Worm (Caenorhabditis elegans) whole organism, young adult: ENCODE data around the gene lgc-7.

Source experiments
- F57A8.1 ChIP-seq: fragments of 200-800 bp; sonication (Bioruptor generic); optimal IDR thresholded peaks from 2 replicates; lab custom pipeline; 2018; ENCODE audit warnings: mild to moderate bottlenecking, missing genetic modification characterization, moderate library complexity, missing compliant biosample characterization
- T26A5.8 ChIP-seq: sonication (generic microtip); optimal IDR thresholded peaks from 2 replicates; lab custom pipeline; 2016; ENCODE audit warnings: missing genetic modification characterization, missing compliant biosample characterization
- ama-1 ChIP-seq, 3 experiments: fragments of 150-350 bp in 1 of 3; sonication (generic microtip) in 2 of 3; optimal IDR thresholded peaks; 2 replicates each; lab custom pipeline; 2014 to 2018; ENCODE audit warnings: missing biosample characterization in 2 of 3, missing genetic modification characterization in 2 of 3, missing genetic modification reagents in 2 of 3
- athp-1 ChIP-seq: sonication (generic microtip); optimal IDR thresholded peaks from 2 replicates; lab custom pipeline; 2017; ENCODE audit warnings: mild to moderate bottlenecking, missing genetic modification characterization, missing compliant biosample characterization
- attf-5 ChIP-seq: fragments of 200-800 bp; sonication (Bioruptor generic); optimal IDR thresholded peaks from 2 replicates; lab custom pipeline; 2018; ENCODE audit warnings: mild to moderate bottlenecking, missing genetic modification characterization, missing compliant biosample characterization
- egrh-3 ChIP-seq: fragments of 200-800 bp; sonication (Bioruptor generic); IDR thresholded peaks from 2 replicates; pipeline ENCODE4 v1.3.6; 2022; ENCODE audit warnings: missing genetic modification reagents, missing genetic modification characterization, missing compliant biosample characterization
- hlh-26 ChIP-seq: fragments of 200-800 bp; sonication (Bioruptor generic); conservative IDR thresholded peaks from 2 replicates; pipeline ENCODE4 v1.3.6; 2022; ENCODE audit warnings: missing genetic modification reagents, missing genetic modification characterization, missing compliant biosample characterization
- lag-1 ChIP-seq: fragments of 200-800 bp; sonication (Bioruptor generic); IDR thresholded peaks from 2 replicates; pipeline ENCODE4 v1.3.6; 2022; ENCODE audit warnings: missing genetic modification reagents, missing genetic modification characterization, missing compliant biosample characterization
- lin-26 ChIP-seq: fragments of 200-800 bp; sonication (Bioruptor generic); IDR thresholded peaks from 2 replicates; pipeline ENCODE4 v1.3.6; 2022; ENCODE audit warnings: missing genetic modification reagents, missing genetic modification characterization, missing compliant biosample characterization
- mcd-1 ChIP-seq: fragments of 200-800 bp; sonication (Bioruptor generic); IDR thresholded peaks from 2 replicates; pipeline ENCODE4 v1.3.6; 2022; ENCODE audit warnings: missing genetic modification reagents, missing genetic modification characterization, missing compliant biosample characterization
- nhr-179 ChIP-seq: sonication (generic microtip); optimal IDR thresholded peaks from 2 replicates; lab custom pipeline; 2016; ENCODE audit warnings: mild to moderate bottlenecking, missing genetic modification characterization, missing compliant biosample characterization
- sdz-38 ChIP-seq: sonication (generic microtip); optimal IDR thresholded peaks from 2 replicates; lab custom pipeline; 2016; ENCODE audit warnings: missing genotype, missing genetic modification characterization, missing compliant biosample characterization
- tbx-9 ChIP-seq: sonication (generic microtip); optimal IDR thresholded peaks from 2 replicates; lab custom pipeline; 2016; ENCODE audit warnings: borderline replicate concordance, missing genetic modification characterization, inconsistent platforms, missing compliant biosample characterization
- ztf-3 ChIP-seq: fragments of 200-800 bp; sonication (Bioruptor generic); optimal IDR thresholded peaks from 2 replicates; lab custom pipeline; 2018; ENCODE audit warnings: mild to moderate bottlenecking, missing genetic modification characterization, missing compliant biosample characterization

- TF ChIP-seq tbx-9 = no peak
- TF ChIP-seq F57A8.1 (GFP tag; lab: Kevin White, UChicago) = no peak
- no peak for TF ChIP-seq mcd-1 (GFP tag; lab: Robert Waterston, UW)
- no peak for TF ChIP-seq ztf-3
- TF ChIP-seq hlh-26 (GFP tag; lab: Robert Waterston, UW) = no peak
- no peak for TF ChIP-seq ama-1 (optimal IDR thresholded peaks at IDR 0.05; lab: Kevin White, UChicago)
- TF ChIP-seq ama-1 (GFP tag; optimal IDR thresholded peaks at IDR 0.05; lab: Kevin White, UChicago) = no peak
- no peak for TF ChIP-seq nhr-179 (tag; lab: Kevin White, UChicago)
- TF ChIP-seq T26A5.8 (tag; lab: Kevin White, UChicago) = no peak
- no peak for TF ChIP-seq egrh-3 (GFP tag; lab: Robert Waterston, UW)
- TF ChIP-seq lin-26 (GFP tag; lab: Robert Waterston, UW) = no peak
- no peak for TF ChIP-seq lag-1 (GFP tag; lab: Robert Waterston, UW)
- no peak for TF ChIP-seq athp-1 (tag; lab: Kevin White, UChicago)
- no peak for TF ChIP-seq attf-5 (GFP tag; lab: Kevin White, UChicago)
- TF ChIP-seq sdz-38 (tag; lab: Kevin White, UChicago) = no peak
Observed at ce11 chrIV:14677095-14677633, 32.2 kb upstream of the lgc-7 start, which contains the start of gene Y57G11C.31.
